Fruit fly (Drosophila melanogaster) whole organism, embryonic: ENCODE measurements around the gene E2f2.

Experiments
- CG11560 ChIP-seq: fragments of 200-800 bp; sonication (Bioruptor generic); IDR thresholded peaks from 3 replicates; pipeline ENCODE4 v1.3.6; 2022; ENCODE audit warnings: missing biosample characterization, missing genetic modification characterization
- Sox100B ChIP-seq: fragments of 200-800 bp; sonication (Bioruptor generic); optimal IDR thresholded peaks from 3 replicates; lab custom pipeline; 2018; ENCODE audit warnings: missing biosample characterization, mild to moderate bottlenecking, missing genetic modification characterization
- Sry-δ ChIP-seq: fragments of 200-800 bp; sonication (Bioruptor generic); optimal IDR thresholded peaks from 2 replicates; lab custom pipeline; 2016; ENCODE audit warnings: missing biosample characterization, missing genetic modification characterization
- cg ChIP-seq: fragments of 200-800 bp; sonication (Bioruptor generic); optimal IDR thresholded peaks from 3 replicates; lab custom pipeline; 2019; ENCODE audit warnings: missing biosample characterization, mild to moderate bottlenecking, missing genetic modification characterization, moderate library complexity
- zf30C ChIP-seq: fragments of 200-800 bp; sonication (Bioruptor generic); optimal IDR thresholded peaks from 3 replicates; lab custom pipeline; 2018; ENCODE audit warnings: missing biosample characterization, mild to moderate bottlenecking, missing genetic modification characterization

E2f2 gene

DNA sequence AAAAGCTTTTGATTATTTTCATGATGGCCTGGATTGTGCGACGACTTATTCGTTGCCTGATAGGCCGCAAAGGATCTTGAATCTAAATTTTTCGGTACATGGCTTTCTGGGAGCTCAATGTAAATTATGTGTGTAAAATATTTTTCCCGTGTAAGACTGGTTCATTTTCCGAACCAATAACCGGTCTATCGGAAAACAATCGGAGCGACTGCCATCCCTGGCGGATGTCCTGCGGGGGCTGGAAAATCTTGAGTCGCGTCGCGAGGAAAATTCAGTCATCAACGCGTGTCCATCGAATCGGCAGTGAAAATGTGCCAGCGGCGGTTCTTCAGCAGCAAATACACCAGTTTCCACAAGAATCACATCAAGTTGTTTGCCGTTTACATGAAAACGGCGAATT lies 52.2 kb downstream of the E2f2 start, which contains the start of the genes CG46307 and Nhe2 (continued):
- TF ChIP-seq Sox100B (GFP tag; lab: Kevin White, UChicago) (no peak), cg (no peak), zf30C (peak; percentile 90), CG11560 (tag; lab: Robert Waterston, UW) (no peak), Sry-δ (GFP tag; lab: Kevin White, UChicago) (peak; percentile 38)
